Comparison of ENCODE assay signal across 1 fruit fly cellular context in the genomic region with DNA sequence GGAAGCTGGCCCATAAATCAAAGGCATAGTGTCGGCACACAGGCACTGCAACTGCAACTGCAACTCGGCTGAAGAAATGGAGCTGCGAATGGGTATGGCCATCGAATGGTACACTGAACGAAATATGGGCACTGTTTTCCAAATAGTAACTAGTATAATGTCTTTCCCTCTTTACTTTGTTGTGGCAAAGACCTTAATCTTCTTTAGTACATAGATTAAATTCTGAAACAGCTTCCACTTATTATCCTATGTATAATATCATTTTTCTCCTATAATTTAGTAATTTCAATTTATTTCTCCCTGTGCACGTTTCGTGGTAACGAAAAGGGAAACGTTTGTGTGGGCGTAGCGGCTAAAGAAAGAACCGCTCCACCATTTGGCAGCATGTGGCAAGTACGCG.
TF ChIP-seq lines count a peak whose summit lies in the region.

No protein-coding gene starts in this region.

TF ChIP-seq in whole organism, embryonic, 481 proteins besides CTCF, POLR2A, EP300 and RAD21 (continued from another document):
- TF ChIP-seq Jarid2 (GFP tag; optimal IDR thresholded peaks at IDR 0.05; lab: Kevin White, UChicago) (peak; percentile 37), CG4730 (GFP tag; IDR thresholded peaks at IDR 0.05; lab: Robert Waterston, UW) (0 out of 2 replicates have a peak, but pooled peaks have one; percentile 15), CG11085 (GFP tag; IDR thresholded peaks at IDR 0.05; lab: Robert Waterston, UW) (no peak), ash1 (GFP tag; optimal IDR thresholded peaks at IDR 0.05; lab: Kevin White, UChicago) (no peak), pros (GFP tag; optimal IDR thresholded peaks at IDR 0.05; lab: Kevin White, UChicago) (peak; percentile 16), tna (GFP tag; IDR thresholded peaks at IDR 0.05; lab: Robert Waterston, UW; ENCODE audit: partially characterized antibody) (no peak), row (GFP tag; IDR thresholded peaks at IDR 0.05; lab: Robert Waterston, UW) (peak; percentile 67), Sin3A (optimal IDR thresholded peaks at IDR 0.05; lab: Kevin White, UChicago) (no peak), ERR (GFP tag; optimal IDR thresholded peaks at IDR 0.05; lab: Kevin White, UChicago) (no peak), onecut (GFP tag; IDR thresholded peaks at IDR 0.05; lab: Robert Waterston, UW) (peak; percentile 64), tio (GFP tag; optimal IDR thresholded peaks at IDR 0.05; lab: Kevin White, UChicago) (peak; percentile 53), phol (tag; optimal IDR thresholded peaks at IDR 0.05; lab: Kevin White, UChicago) (peak; percentile 80), Hr51 (GFP tag; optimal IDR thresholded peaks at IDR 0.05; lab: Kevin White, UChicago) (peak in 1 of 2 experiments; percentile 61), CG31224 (GFP tag; IDR thresholded peaks at IDR 0.05; lab: Robert Waterston, UW) (peak; percentile 36; the same call in 1 of the 2 replicates), CG12219 (GFP tag; optimal IDR thresholded peaks at IDR 0.05; lab: Kevin White, UChicago) (peak; percentile 28), CG18764 (GFP tag; optimal IDR thresholded peaks at IDR 0.05; lab: Kevin White, UChicago) (peak; percentile 51), Pdp1 (GFP tag; optimal IDR thresholded peaks at IDR 0.05; lab: Kevin White, UChicago) (peak in 1 of 2 experiments; percentile 23), CG31365 (tag; optimal IDR thresholded peaks at IDR 0.05; lab: Kevin White, UChicago) (no peak), CG13287 (GFP tag; IDR thresholded peaks at IDR 0.05; lab: Robert Waterston, UW; ENCODE audit: partially characterized antibody) (no peak), Mad (GFP tag; optimal IDR thresholded peaks at IDR 0.05; lab: Kevin White, UChicago) (no peak), eyg (GFP tag; optimal IDR thresholded peaks at IDR 0.05; lab: Kevin White, UChicago) (no peak), bowl (GFP tag; IDR thresholded peaks at IDR 0.05; lab: Robert Waterston, UW) (no peak), CG11093 (GFP tag; IDR thresholded peaks at IDR 0.05; lab: Robert Waterston, UW) (no peak), jumu (GFP tag; optimal IDR thresholded peaks at IDR 0.05; lab: Kevin White, UChicago) (peak; percentile 20), crc (GFP tag; optimal IDR thresholded peaks at IDR 0.05; lab: Kevin White, UChicago) (peak; percentile 18), shn (GFP tag; optimal IDR thresholded peaks at IDR 0.05; lab: Kevin White, UChicago) (no peak), sima (GFP tag; optimal IDR thresholded peaks at IDR 0.05; lab: Kevin White, UChicago) (no peak), zen2 (GFP tag; IDR thresholded peaks at IDR 0.05; lab: Robert Waterston, UW; ENCODE audit: partially characterized antibody) (no peak), Usf (GFP tag; optimal IDR thresholded peaks at IDR 0.05; lab: Kevin White, UChicago) (peak; percentile 12), MBD-R2 (GFP tag; IDR thresholded peaks at IDR 0.05; lab: Robert Waterston, UW) (peak; percentile 33; the same call in 1 of the 2 replicates), danr (GFP tag; IDR thresholded peaks at IDR 0.05; lab: Robert Waterston, UW) (0 out of 2 replicates have a peak, but pooled peaks have one; percentile 5), h (optimal IDR thresholded peaks at IDR 0.05; lab: Kevin White, UChicago) (no peak), eve (GFP tag; optimal IDR thresholded peaks at IDR 0.05; lab: Kevin White, UChicago) (peak in 1 of 2 experiments; percentile 18), Neu2 (GFP tag; optimal IDR thresholded peaks at IDR 0.05; lab: Kevin White, UChicago; ENCODE audit: borderline replicate concordance) (no peak), CG13775 (GFP tag; optimal IDR thresholded peaks at IDR 0.05; lab: Kevin White, UChicago) (peak; percentile 55), CoRest (tag; optimal IDR thresholded peaks at IDR 0.05; lab: Kevin White, UChicago) (peak; percentile 75), HmgZ (tag; optimal IDR thresholded peaks at IDR 0.05; lab: Kevin White, UChicago) (no peak), otp (GFP tag; IDR thresholded peaks at IDR 0.05; lab: Robert Waterston, UW) (peak; percentile 64; the same call in 2 of the 3 replicates), B-H1 (GFP tag; IDR thresholded peaks at IDR 0.05; lab: Robert Waterston, UW) (peak; percentile 33; the same call in 1 of the 3 replicates), zen (tag; optimal IDR thresholded peaks at IDR 0.05; lab: Kevin White, UChicago) (peak; percentile 22), Chrac-16 (GFP tag; optimal IDR thresholded peaks at IDR 0.05; lab: Kevin White, UChicago) (peak; percentile 67), CG4282 (GFP tag; optimal IDR thresholded peaks at IDR 0.05; lab: Kevin White, UChicago) (no peak), bab2 (GFP tag; optimal IDR thresholded peaks at IDR 0.05; lab: Kevin White, UChicago) (peak; percentile 46), tap (tag; optimal IDR thresholded peaks at IDR 0.05; lab: Kevin White, UChicago) (peak; percentile 63), fru (optimal IDR thresholded peaks at IDR 0.05; lab: Kevin White, UChicago) (no peak), dmrt11E (tag; optimal IDR thresholded peaks at IDR 0.05; lab: Kevin White, UChicago) (peak; percentile 86), Lpt (GFP tag; optimal IDR thresholded peaks at IDR 0.05; lab: Kevin White, UChicago) (no peak), CG4424 (GFP tag; optimal IDR thresholded peaks at IDR 0.05; lab: Kevin White, UChicago) (peak; percentile 63), Hr3 (GFP tag; optimal IDR thresholded peaks at IDR 0.05; lab: Kevin White, UChicago) (peak; percentile 58), ro (GFP tag; IDR thresholded peaks at IDR 0.05; lab: Robert Waterston, UW) (peak; percentile 60; the same call in 1 of the 2 replicates), salm (tag; optimal IDR thresholded peaks at IDR 0.05; lab: Kevin White, UChicago) (peak; percentile 61), stc (GFP tag; IDR thresholded peaks at IDR 0.05; lab: Robert Waterston, UW) (peak; percentile 50), kay (GFP tag; optimal IDR thresholded peaks at IDR 0.05; lab: Kevin White, UChicago) (peak; percentile 9), Bdp1 (GFP tag; optimal IDR thresholded peaks at IDR 0.05; lab: Kevin White, UChicago) (no peak), Sox100B (GFP tag; optimal IDR thresholded peaks at IDR 0.05; lab: Kevin White, UChicago) (peak; percentile 62), org-1 (GFP tag; optimal IDR thresholded peaks at IDR 0.05; lab: Kevin White, UChicago) (peak; percentile 42), CG3726 (GFP tag; IDR thresholded peaks at IDR 0.05; lab: Robert Waterston, UW) (no peak; the same call in 2 of the 3 replicates), CG12104 (GFP tag; optimal IDR thresholded peaks at IDR 0.05; lab: Kevin White, UChicago) (peak; percentile 52), tx (GFP tag; optimal IDR thresholded peaks at IDR 0.05; lab: Kevin White, UChicago) (no peak), odd (GFP tag; optimal IDR thresholded peaks at IDR 0.05; lab: Kevin White, UChicago) (peak; percentile 32), vvl (GFP tag; IDR thresholded peaks at IDR 0.05; lab: Robert Waterston, UW) (peak; percentile 81), H2.0 (GFP tag; IDR thresholded peaks at IDR 0.05; lab: Robert Waterston, UW) (peak; percentile 40; the same call in 1 of the 2 replicates), sens-2 (GFP tag; IDR thresholded peaks at IDR 0.05; lab: Robert Waterston, UW) (0 out of 2 replicates have a peak, but pooled peaks have one; percentile 19), zfh1 (GFP tag; IDR thresholded peaks at IDR 0.05; lab: Robert Waterston, UW) (peak; percentile 83), fd96Cb (tag; optimal IDR thresholded peaks at IDR 0.05; lab: Kevin White, UChicago) (peak; percentile 81), gsb-n (tag; optimal IDR thresholded peaks at IDR 0.05; lab: Kevin White, UChicago) (peak; percentile 81), sc (optimal IDR thresholded peaks at IDR 0.05; lab: Kevin White, UChicago) (no peak), sc (GFP tag; optimal IDR thresholded peaks at IDR 0.05; lab: Kevin White, UChicago) (peak; percentile 79), CG17568 (GFP tag; optimal IDR thresholded peaks at IDR 0.05; lab: Kevin White, UChicago) (peak; percentile 40), slbo (GFP tag; IDR thresholded peaks at IDR 0.05; lab: Robert Waterston, UW) (no peak), zf30C (GFP tag; optimal IDR thresholded peaks at IDR 0.05; lab: Kevin White, UChicago) (peak; percentile 83), D (optimal IDR thresholded peaks at IDR 0.05; lab: Kevin White, UChicago) (no peak), D (GFP tag; optimal IDR thresholded peaks at IDR 0.05; lab: Kevin White, UChicago) (peak; percentile 84), CG2712 (tag; optimal IDR thresholded peaks at IDR 0.05; lab: Kevin White, UChicago) (peak; percentile 92), CG2199 (GFP tag; IDR thresholded peaks at IDR 0.05; lab: Robert Waterston, UW) (peak; percentile 7; the same call in 2 of the 3 replicates)
TF ChIP-seq in whole organism, embryonic: peak in this region for 246.
